Fruit fly (Drosophila melanogaster) whole organism, embryonic: Measurements from ENCODE around the gene CG6012.
A peak's percentile ranks its signal among the peaks of the same experiment; 100 is the strongest.

ENCODE experiments used
- CG10209 ChIP-seq: fragments of 200-800 bp; sonication (Bioruptor generic); optimal IDR thresholded peaks from 3 replicates; lab custom pipeline; 2017; ENCODE audit warnings: missing biosample characterization, mild to moderate bottlenecking, missing genetic modification characterization, missing genetic modification reagents
- CG10267 ChIP-seq: fragments of 200-800 bp; sonication (Bioruptor generic); optimal IDR thresholded peaks from 2 replicates; lab custom pipeline; 2018; ENCODE audit warnings: missing biosample characterization, mild to moderate bottlenecking, missing genetic modification characterization, moderate library complexity
- CG11695 ChIP-seq: fragments of 200-800 bp; sonication (Bioruptor generic); IDR thresholded peaks from 3 replicates; pipeline ENCODE4 v1.3.6; 2022; ENCODE audit warnings: missing biosample characterization, missing genetic modification characterization
- CG12071 ChIP-seq: fragments of 200-800 bp; sonication (Bioruptor generic); optimal IDR thresholded peaks from 3 replicates; lab custom pipeline; 2018; ENCODE audit warnings: missing biosample characterization, mild to moderate bottlenecking, missing genetic modification characterization
- CG12104 ChIP-seq: fragments of 200-800 bp; sonication (Bioruptor generic); optimal IDR thresholded peaks from 3 replicates; lab custom pipeline; 2016; ENCODE audit warnings: missing biosample characterization, missing genetic modification characterization
- CG12219 ChIP-seq: fragments of 200-800 bp; sonication (Bioruptor generic); optimal IDR thresholded peaks from 3 replicates; lab custom pipeline; 2018; ENCODE audit warnings: missing biosample characterization, mild to moderate bottlenecking, missing genetic modification characterization
- CG12391 ChIP-seq: fragments of 200-800 bp; sonication (Bioruptor generic); optimal IDR thresholded peaks from 3 replicates; lab custom pipeline; 2018; ENCODE audit warnings: missing biosample characterization, mild to moderate bottlenecking, missing genetic modification characterization, moderate library complexity
- CG14441 ChIP-seq: fragments of 200-800 bp; sonication (Bioruptor generic); IDR thresholded peaks from 2 replicates; pipeline ENCODE4 v1.3.6; 2022; ENCODE audit warnings: missing biosample characterization, missing genetic modification characterization
- CG15479 ChIP-seq: fragments of 200-800 bp; sonication (Bioruptor generic); optimal IDR thresholded peaks from 3 replicates; lab custom pipeline; 2019; ENCODE audit warnings: missing biosample characterization, mild to moderate bottlenecking, missing genetic modification characterization, moderate library complexity
- CG16813 ChIP-seq: fragments of 200-800 bp; sonication (Bioruptor generic); IDR thresholded peaks from 3 replicates; pipeline ENCODE4 v1.3.6; 2022; ENCODE audit warnings: missing biosample characterization, missing genetic modification characterization; ENCODE audit not compliant: partially characterized antibody
- CG18764 ChIP-seq: fragments of 200-800 bp; sonication (Bioruptor generic); optimal IDR thresholded peaks from 3 replicates; lab custom pipeline; 2016; ENCODE audit warnings: missing biosample characterization, missing genetic modification characterization
- CG2199 ChIP-seq: fragments of 200-800 bp; sonication (Bioruptor generic); IDR thresholded peaks from 3 replicates; pipeline ENCODE4 v1.3.6; 2022; ENCODE audit warnings: missing biosample characterization, missing genetic modification characterization
- CG34422 ChIP-seq: fragments of 200-800 bp; sonication (Bioruptor generic); IDR thresholded peaks from 3 replicates; pipeline ENCODE4 v1.3.6; 2022; ENCODE audit warnings: missing biosample characterization, missing genetic modification characterization
- CG4707 ChIP-seq: fragments of 200-800 bp; sonication (Bioruptor generic); optimal IDR thresholded peaks from 2 replicates; lab custom pipeline; 2018; ENCODE audit warnings: missing biosample characterization, mild to moderate bottlenecking, missing genetic modification characterization, moderate library complexity
- CG5953 ChIP-seq: fragments of 200-800 bp; sonication (Bioruptor generic); IDR thresholded peaks from 2 replicates; pipeline ENCODE4 v1.3.6; 2022; ENCODE audit warnings: missing biosample characterization, missing genetic modification characterization
- CG6654 ChIP-seq: fragments of 200-800 bp; sonication (Bioruptor generic); optimal IDR thresholded peaks from 2 replicates; lab custom pipeline; 2017; ENCODE audit warnings: missing biosample characterization, mild to moderate bottlenecking, missing genetic modification characterization
- CG7271 ChIP-seq: fragments of 200-800 bp; sonication (Bioruptor generic); optimal IDR thresholded peaks from 2 replicates; lab custom pipeline; 2018; ENCODE audit warnings: missing biosample characterization, mild to moderate bottlenecking, missing genetic modification characterization, moderate library complexity
- CG8290 ChIP-seq, 3 experiments: fragments of 200-800 bp; sonication (Bioruptor generic); optimal IDR thresholded peaks; 2 replicates each; lab custom pipeline; 2016 to 2019; ENCODE audit warnings: missing biosample characterization in 3 of 3, missing genetic modification characterization in 3 of 3, mild to moderate bottlenecking in 2 of 3, moderate library complexity in 1 of 3
- CG8944 ChIP-seq: fragments of 200-800 bp; sonication (Bioruptor generic); optimal IDR thresholded peaks from 3 replicates; lab custom pipeline; 2016; ENCODE audit warnings: missing biosample characterization, missing genetic modification characterization
- Dek ChIP-seq: fragments of 200-800 bp; sonication (Bioruptor generic); optimal IDR thresholded peaks from 3 replicates; lab custom pipeline; 2019; ENCODE audit warnings: missing biosample characterization, mild to moderate bottlenecking, missing genetic modification characterization, moderate library complexity
- Dfd ChIP-seq, 2 experiments: fragments of >200 bp; optimal IDR thresholded peaks; 2 replicates each; lab custom pipeline; 2017; ENCODE audit warnings: missing biosample characterization in 2 of 2, missing genetic modification characterization in 2 of 2
- ERR ChIP-seq: fragments of 200-800 bp; sonication (Bioruptor generic); optimal IDR thresholded peaks from 2 replicates; lab custom pipeline; 2016; ENCODE audit warnings: missing biosample characterization, missing genetic modification characterization
- Elba2 ChIP-seq: fragments of 200-800 bp; sonication (Bioruptor generic); optimal IDR thresholded peaks from 3 replicates; lab custom pipeline; 2016; ENCODE audit warnings: missing biosample characterization, missing genetic modification characterization
- Ets97D ChIP-seq: fragments of 200-800 bp; sonication (Bioruptor generic); optimal IDR thresholded peaks from 3 replicates; lab custom pipeline; 2016; ENCODE audit warnings: missing biosample characterization, missing genetic modification characterization
- Fer2 ChIP-seq: fragments of 200-800 bp; sonication (Bioruptor generic); optimal IDR thresholded peaks from 2 replicates; lab custom pipeline; 2018; ENCODE audit warnings: missing biosample characterization, mild to moderate bottlenecking, missing genetic modification characterization, moderate library complexity
- Fer3 ChIP-seq: fragments of 200-800 bp; sonication (Bioruptor generic); optimal IDR thresholded peaks from 2 replicates; lab custom pipeline; 2018; ENCODE audit warnings: missing biosample characterization, mild to moderate bottlenecking, missing genetic modification characterization, moderate library complexity
- H15 ChIP-seq: fragments of 200-800 bp; sonication (Bioruptor generic); IDR thresholded peaks from 3 replicates; pipeline ENCODE4 v1.3.6; 2022; ENCODE audit warnings: missing biosample characterization, missing genetic modification characterization
- HLH4C ChIP-seq: fragments of 200-800 bp; sonication (Bioruptor generic); IDR thresholded peaks from 3 replicates; pipeline ENCODE4 v1.3.6; 2022; ENCODE audit warnings: missing biosample characterization, missing genetic modification characterization; ENCODE audit not compliant: partially characterized antibody
- HLHmδ ChIP-seq: fragments of 200-800 bp; sonication (Bioruptor generic); optimal IDR thresholded peaks from 2 replicates; lab custom pipeline; 2018; ENCODE audit warnings: missing biosample characterization, mild to moderate bottlenecking, missing genetic modification characterization, moderate library complexity
- Myb ChIP-seq: fragments of 200-800 bp; sonication (Bioruptor generic); optimal IDR thresholded peaks from 2 replicates; lab custom pipeline; 2016; ENCODE audit warnings: missing biosample characterization, missing genetic modification characterization
- Ptx1 ChIP-seq: fragments of 200-800 bp; sonication (Bioruptor generic); IDR thresholded peaks from 2 replicates; pipeline ENCODE4 v1.3.6; 2022; ENCODE audit warnings: missing biosample characterization, missing genetic modification characterization
- Sox102F ChIP-seq: fragments of 200-800 bp; sonication (Bioruptor generic); optimal IDR thresholded peaks from 2 replicates; lab custom pipeline; 2018; ENCODE audit warnings: missing biosample characterization, mild to moderate bottlenecking, missing genetic modification characterization, moderate library complexity
- Sry-β ChIP-seq: fragments of 200-800 bp; sonication (Bioruptor generic); optimal IDR thresholded peaks from 2 replicates; lab custom pipeline; 2018; ENCODE audit warnings: missing biosample characterization, mild to moderate bottlenecking, missing genetic modification characterization, moderate library complexity
- Taf1 ChIP-seq: fragments of 200-800 bp; sonication (Bioruptor generic); IDR thresholded peaks from 2 replicates; pipeline ENCODE4 v1.3.6; 2022; ENCODE audit warnings: missing biosample characterization, missing genetic modification characterization
- ato ChIP-seq: fragments of 200-800 bp; sonication (Bioruptor generic); IDR thresholded peaks from 2 replicates; pipeline ENCODE4 v1.3.6; 2022; ENCODE audit warnings: missing biosample characterization, missing genetic modification characterization; ENCODE audit not compliant: partially characterized antibody
- bab2 ChIP-seq: fragments of 200-800 bp; sonication (Bioruptor generic); optimal IDR thresholded peaks from 2 replicates; lab custom pipeline; 2016; ENCODE audit warnings: missing biosample characterization, missing genetic modification characterization
- br ChIP-seq: fragments of >200 bp; optimal IDR thresholded peaks from 2 replicates; lab custom pipeline; 2017
- btn ChIP-seq: fragments of 200-800 bp; sonication (Bioruptor generic); optimal IDR thresholded peaks from 2 replicates; lab custom pipeline; 2016; ENCODE audit warnings: missing biosample characterization, missing genetic modification characterization
- cg ChIP-seq: fragments of 200-800 bp; sonication (Bioruptor generic); optimal IDR thresholded peaks from 3 replicates; lab custom pipeline; 2019; ENCODE audit warnings: missing biosample characterization, mild to moderate bottlenecking, missing genetic modification characterization, moderate library complexity
- corto ChIP-seq: fragments of 200-800 bp; sonication (Bioruptor generic); optimal IDR thresholded peaks from 2 replicates; lab custom pipeline; 2016; ENCODE audit warnings: missing biosample characterization, mild to moderate bottlenecking, missing genetic modification characterization, moderate library complexity
- da ChIP-seq: fragments of 200-800 bp; sonication (Bioruptor generic); optimal IDR thresholded peaks from 2 replicates; lab custom pipeline; 2016; ENCODE audit warnings: missing biosample characterization, missing genetic modification characterization
- dysf ChIP-seq: fragments of 200-800 bp; sonication (Bioruptor generic); IDR thresholded peaks from 3 replicates; pipeline ENCODE4 v1.3.6; 2022; ENCODE audit warnings: missing biosample characterization, missing genetic modification characterization
- eyg ChIP-seq: fragments of 200-800 bp; sonication (Bioruptor generic); optimal IDR thresholded peaks from 3 replicates; lab custom pipeline; 2016; ENCODE audit warnings: missing biosample characterization, missing genetic modification characterization
- gem ChIP-seq: fragments of 200-800 bp; sonication (Bioruptor generic); optimal IDR thresholded peaks from 2 replicates; lab custom pipeline; 2019; ENCODE audit warnings: missing biosample characterization, mild to moderate bottlenecking, missing genetic modification characterization, moderate library complexity
- mam ChIP-seq: fragments of 200-800 bp; sonication (Bioruptor generic); optimal IDR thresholded peaks from 3 replicates; lab custom pipeline; 2016; ENCODE audit warnings: missing biosample characterization, missing genetic modification characterization
- nau ChIP-seq: fragments of 200-800 bp; sonication (Bioruptor generic); optimal IDR thresholded peaks from 3 replicates; lab custom pipeline; 2017; ENCODE audit warnings: missing biosample characterization, mild to moderate bottlenecking, missing genetic modification characterization, missing genetic modification reagents
- nerfin-1 ChIP-seq: fragments of 200-800 bp; sonication (Bioruptor generic); optimal IDR thresholded peaks from 3 replicates; lab custom pipeline; 2019; ENCODE audit warnings: missing biosample characterization, mild to moderate bottlenecking, missing genetic modification characterization, moderate library complexity
- oc ChIP-seq: fragments of 200-800 bp; sonication (Bioruptor generic); optimal IDR thresholded peaks from 2 replicates; lab custom pipeline; 2018; ENCODE audit warnings: missing biosample characterization, mild to moderate bottlenecking, missing genetic modification characterization, moderate library complexity
- psq ChIP-seq: fragments of 200-800 bp; sonication (Bioruptor generic); optimal IDR thresholded peaks from 2 replicates; lab custom pipeline; 2017; ENCODE audit warnings: missing biosample characterization, missing genetic modification characterization
- repo ChIP-seq: fragments of 200-800 bp; sonication (Bioruptor generic); optimal IDR thresholded peaks from 2 replicates; lab custom pipeline; 2016; ENCODE audit warnings: missing biosample characterization, missing genetic modification characterization

CG6012 gene

dm6 chr2L:16826872-16827506 is 34.3 kb downstream of the CG6012 start, which contains the start of gene AspRS-m (continued):
- TF ChIP-seq CG14441 (GFP tag; lab: Robert Waterston, UW) (no peak), CG10209 (GFP tag; lab: Kevin White, UChicago) (no peak), nau (GFP tag; lab: Kevin White, UChicago) (no peak), Dek (tag; lab: Kevin White, UChicago) (no peak), Sox102F (GFP tag; lab: Kevin White, UChicago) (no peak), CG6654 (GFP tag; lab: Kevin White, UChicago) (no peak), Myb (GFP tag; lab: Kevin White, UChicago) (no peak), HLHmδ (GFP tag; lab: Kevin White, UChicago) (no peak), Ets97D (GFP tag; lab: Kevin White, UChicago) (no peak), repo (no peak), Elba2 (GFP tag; lab: Kevin White, UChicago) (no peak), gem (tag; lab: Kevin White, UChicago) (no peak), ERR (no peak), CG8290 (GFP tag; optimal IDR thresholded peaks at IDR 0.05; lab: Kevin White, UChicago) (no peak), CG8290 (tag; optimal IDR thresholded peaks at IDR 0.05; lab: Kevin White, UChicago) (no peak), CG16813 (peak; percentile 92), Sry-β (GFP tag; lab: Kevin White, UChicago) (no peak), CG12219 (GFP tag; lab: Kevin White, UChicago) (no peak), CG12104 (no peak), corto (GFP tag; lab: Kevin White, UChicago) (no peak), btn (GFP tag; lab: Kevin White, UChicago) (no peak), CG2199 (GFP tag; lab: Robert Waterston, UW) (no peak), dysf (GFP tag; lab: Robert Waterston, UW) (no peak), br (lab: Kevin White, UChicago) (no peak), eyg (no peak), H15 (GFP tag; lab: Robert Waterston, UW) (no peak), CG10267 (tag; lab: Kevin White, UChicago) (no peak), CG11695 (GFP tag; lab: Robert Waterston, UW) (no peak), nerfin-1 (peak; percentile 72), CG8944 (GFP tag; lab: Kevin White, UChicago) (no peak), CG12071 (GFP tag; lab: Kevin White, UChicago) (no peak), bab2 (GFP tag; lab: Kevin White, UChicago) (no peak), CG15479 (GFP tag; lab: Kevin White, UChicago) (peak; percentile 16), HLH4C (peak; percentile 86), CG4707 (GFP tag; lab: Kevin White, UChicago) (no peak), Taf1 (GFP tag; lab: Robert Waterston, UW) (no peak), psq (GFP tag; lab: Kevin White, UChicago) (no peak), CG7271 (no peak), oc (tag; lab: Kevin White, UChicago) (no peak), CG18764 (GFP tag; lab: Kevin White, UChicago) (no peak), CG5953 (GFP tag; lab: Robert Waterston, UW) (no peak), Fer3 (no peak), cg (GFP tag; lab: Kevin White, UChicago) (peak; percentile 97), ato (peak; percentile 73), da (GFP tag; lab: Kevin White, UChicago) (no peak), mam (no peak), Ptx1 (GFP tag; lab: Robert Waterston, UW) (peak; percentile 33; the same call in 1 of the 2 replicates), CG12391 (tag; lab: Kevin White, UChicago) (no peak), Dfd (GFP tag; optimal IDR thresholded peaks at IDR 0.05; lab: Kevin White, UChicago) (no peak), CG34422 (peak; percentile 81), Fer2 (no peak)
